Fruit fly (Drosophila melanogaster) whole organism, embryonic: ENCODE measurements around the gene CG5815.

Experiments
- Adf1 ChIP-seq: fragments of 200-800 bp; sonication (Bioruptor generic); IDR thresholded peaks from 2 replicates; pipeline ENCODE4 v1.3.6; 2022; ENCODE audit warnings: missing biosample characterization, missing genetic modification characterization
- Bdp1 ChIP-seq: fragments of 200-800 bp; sonication (Bioruptor generic); optimal IDR thresholded peaks from 3 replicates; lab custom pipeline; 2016; ENCODE audit warnings: missing biosample characterization, missing genetic modification characterization
- Bgb ChIP-seq: fragments of 200-800 bp; sonication (Bioruptor generic); IDR thresholded peaks from 2 replicates; pipeline ENCODE4 v1.3.6; 2022; ENCODE audit warnings: missing biosample characterization, missing genetic modification characterization; ENCODE audit not compliant: partially characterized antibody
- Blimp-1 ChIP-seq: fragments of 200-800 bp; sonication (Bioruptor generic); optimal IDR thresholded peaks from 3 replicates; lab custom pipeline; 2018; ENCODE audit warnings: missing biosample characterization, missing genetic modification characterization, mild to moderate bottlenecking, moderate library complexity, missing genetic modification reagents
- CG10979 ChIP-seq: fragments of 200-800 bp; sonication (Bioruptor generic); optimal IDR thresholded peaks from 2 replicates; lab custom pipeline; 2018; ENCODE audit warnings: missing biosample characterization, mild to moderate bottlenecking, missing genetic modification characterization, moderate library complexity
- CG11085 ChIP-seq: fragments of 200-800 bp; sonication (Bioruptor generic); IDR thresholded peaks from 2 replicates; pipeline ENCODE4 v1.3.6; 2022; ENCODE audit warnings: missing biosample characterization, missing genetic modification characterization
- CG11723 ChIP-seq: fragments of 200-800 bp; sonication (Bioruptor generic); optimal IDR thresholded peaks from 2 replicates; lab custom pipeline; 2017; ENCODE audit warnings: missing biosample characterization, mild to moderate bottlenecking, missing genetic modification characterization
- CG16779 ChIP-seq: fragments of 200-800 bp; sonication (Bioruptor generic); IDR thresholded peaks from 2 replicates; pipeline ENCODE4 v1.3.6; 2022; ENCODE audit warnings: missing biosample characterization, missing genetic modification characterization
- CG17359 ChIP-seq: fragments of 200-800 bp; sonication (Bioruptor generic); optimal IDR thresholded peaks from 3 replicates; lab custom pipeline; 2018; ENCODE audit warnings: missing biosample characterization, mild to moderate bottlenecking, missing genetic modification characterization, moderate library complexity
- CG2889 ChIP-seq: fragments of 200-800 bp; sonication (Bioruptor generic); IDR thresholded peaks from 3 replicates; pipeline ENCODE4 v1.3.6; 2022; ENCODE audit warnings: missing biosample characterization, missing genetic modification characterization
- CG3065 ChIP-seq: fragments of 200-800 bp; sonication (Bioruptor generic); optimal IDR thresholded peaks from 2 replicates; lab custom pipeline; 2016; ENCODE audit warnings: missing biosample characterization, missing genetic modification characterization
- CG32532 ChIP-seq: fragments of 200-800 bp; sonication (Bioruptor generic); IDR thresholded peaks from 2 replicates; pipeline ENCODE4 v1.3.6; 2022; ENCODE audit warnings: missing biosample characterization, missing genetic modification characterization
- CG33557 ChIP-seq: fragments of 200-800 bp; sonication (Bioruptor generic); optimal IDR thresholded peaks from 2 replicates; lab custom pipeline; 2019; ENCODE audit warnings: missing biosample characterization, mild to moderate bottlenecking, missing genetic modification characterization, moderate library complexity
- CG3407 ChIP-seq: fragments of 200-800 bp; sonication (Bioruptor generic); optimal IDR thresholded peaks from 2 replicates; lab custom pipeline; 2018; ENCODE audit warnings: missing biosample characterization, mild to moderate bottlenecking, missing genetic modification characterization
- CG3726 ChIP-seq: fragments of 200-800 bp; sonication (Bioruptor generic); IDR thresholded peaks from 3 replicates; pipeline ENCODE4, ENCODE4 v1.3.6; 2022; ENCODE audit warnings: missing biosample characterization, missing genetic modification characterization
- CG3847 ChIP-seq: fragments of 200-800 bp; sonication (Bioruptor generic); IDR thresholded peaks from 2 replicates; pipeline ENCODE4 v1.3.6; 2022; ENCODE audit warnings: missing biosample characterization, missing genetic modification characterization
- CG4404 ChIP-seq: fragments of 200-800 bp; sonication (Bioruptor generic); IDR thresholded peaks from 2 replicates; pipeline ENCODE4 v1.3.6; 2022; ENCODE audit warnings: missing biosample characterization, missing genetic modification characterization
- CG6654 ChIP-seq: fragments of 200-800 bp; sonication (Bioruptor generic); optimal IDR thresholded peaks from 2 replicates; lab custom pipeline; 2017; ENCODE audit warnings: missing biosample characterization, mild to moderate bottlenecking, missing genetic modification characterization
- CG6854 ChIP-seq: fragments of 200-800 bp; sonication (Bioruptor generic); optimal IDR thresholded peaks from 3 replicates; lab custom pipeline; 2017; ENCODE audit warnings: missing biosample characterization, mild to moderate bottlenecking, missing genetic modification characterization
- CG7357 ChIP-seq: fragments of 200-800 bp; sonication (Bioruptor generic); IDR thresholded peaks from 3 replicates; pipeline ENCODE4 v1.3.6; 2022; ENCODE audit warnings: missing biosample characterization, missing genetic modification characterization
- CG7786 ChIP-seq: fragments of 200-800 bp; sonication (Bioruptor generic); optimal IDR thresholded peaks from 2 replicates; lab custom pipeline; 2016; ENCODE audit warnings: missing biosample characterization, missing genetic modification characterization
- CG7987 ChIP-seq: fragments of 200-800 bp; sonication (Bioruptor generic); optimal IDR thresholded peaks from 2 replicates; lab custom pipeline; 2018; ENCODE audit warnings: missing biosample characterization, mild to moderate bottlenecking, missing genetic modification characterization, moderate library complexity
- CG8359 ChIP-seq: fragments of 200-800 bp; sonication (Bioruptor generic); optimal IDR thresholded peaks from 2 replicates; lab custom pipeline; 2017; ENCODE audit warnings: missing biosample characterization, mild to moderate bottlenecking, missing genetic modification characterization, borderline replicate concordance
- CG8924 ChIP-seq: fragments of 200-800 bp; optimal IDR thresholded peaks from 3 replicates; lab custom pipeline; 2019; ENCODE audit warnings: missing biosample characterization, mild to moderate bottlenecking, missing genetic modification characterization, moderate library complexity
- CG9609 ChIP-seq: fragments of 200-800 bp; sonication (Bioruptor generic); optimal IDR thresholded peaks from 3 replicates; lab custom pipeline; 2016; ENCODE audit warnings: missing biosample characterization, missing genetic modification characterization
- Hey ChIP-seq: fragments of 200-800 bp; sonication (Bioruptor generic); optimal IDR thresholded peaks from 3 replicates; lab custom pipeline; 2018; ENCODE audit warnings: missing biosample characterization, mild to moderate bottlenecking, missing genetic modification characterization
- Lpt ChIP-seq: fragments of >200 bp; optimal IDR thresholded peaks from 2 replicates; lab custom pipeline; 2018; ENCODE audit warnings: missing biosample characterization, missing genetic modification characterization
- Med ChIP-seq: fragments of 200-800 bp; sonication (Bioruptor generic); peaks from one replicate; lab custom pipeline; 2016; ENCODE audit warnings: missing biosample characterization, missing genetic modification characterization, mild to moderate bottlenecking, inconsistent platforms, moderate library complexity
- Rx ChIP-seq: fragments of 200-800 bp; sonication (Bioruptor generic); IDR thresholded peaks from 2 replicates; pipeline ENCODE4 v1.3.6; 2022; ENCODE audit warnings: missing biosample characterization, missing genetic modification characterization
- br ChIP-seq: fragments of >200 bp; optimal IDR thresholded peaks from 2 replicates; lab custom pipeline; 2017
- bsh ChIP-seq, 2 experiments: fragments of 200-800 bp; sonication (Bioruptor generic); optimal IDR thresholded peaks; 2 replicates each; lab custom pipeline; 2017 to 2018; ENCODE audit warnings: mild to moderate bottlenecking in 2 of 2, missing biosample characterization in 2 of 2, missing genetic modification characterization in 2 of 2, moderate library complexity in 1 of 2
- corto ChIP-seq: fragments of 200-800 bp; sonication (Bioruptor generic); optimal IDR thresholded peaks from 2 replicates; lab custom pipeline; 2016; ENCODE audit warnings: missing biosample characterization, mild to moderate bottlenecking, missing genetic modification characterization, moderate library complexity
- gfzf ChIP-seq: fragments of 200-800 bp; sonication (Bioruptor generic); optimal IDR thresholded peaks from 2 replicates; lab custom pipeline; 2016; ENCODE audit warnings: missing biosample characterization, mild to moderate bottlenecking, missing genetic modification characterization, moderate library complexity
- gsb-n ChIP-seq: fragments of 200-800 bp; sonication (Bioruptor generic); optimal IDR thresholded peaks from 3 replicates; lab custom pipeline; 2018; ENCODE audit warnings: missing biosample characterization, mild to moderate bottlenecking, missing genetic modification characterization
- hkb ChIP-seq, 2 experiments: fragments of 200-800 bp in 1 of 2; fragments of >200 bp in 1 of 2; sonication (Bioruptor generic) in 1 of 2; IDR thresholded peaks in 1 of 2; optimal IDR thresholded peaks in 1 of 2; 2 replicates each; pipeline versions ENCODE4 v1.3.6 to Lab custom; 2017 to 2022; ENCODE audit warnings: missing biosample characterization in 1 of 2, missing genetic modification characterization in 1 of 2
- kah ChIP-seq: fragments of 200-800 bp; sonication (Bioruptor generic); optimal IDR thresholded peaks from 2 replicates; lab custom pipeline; 2018; ENCODE audit warnings: missing biosample characterization, mild to moderate bottlenecking, missing genetic modification characterization
- klu ChIP-seq: fragments of 200-800 bp; sonication (Bioruptor generic); IDR thresholded peaks from 2 replicates; pipeline ENCODE4 v1.3.6; 2022; ENCODE audit warnings: missing biosample characterization, missing genetic modification characterization
- knrl ChIP-seq: fragments of 200-800 bp; sonication (Bioruptor generic); IDR thresholded peaks from 3 replicates; pipeline ENCODE4 v1.3.6; 2022; ENCODE audit warnings: missing biosample characterization, missing genetic modification characterization; ENCODE audit not compliant: partially characterized antibody
- phol ChIP-seq: fragments of 200-800 bp; sonication (Bioruptor generic); optimal IDR thresholded peaks from 3 replicates; lab custom pipeline; 2018; ENCODE audit warnings: missing biosample characterization, mild to moderate bottlenecking, missing genetic modification characterization, moderate library complexity
- psq ChIP-seq: fragments of 200-800 bp; sonication (Bioruptor generic); optimal IDR thresholded peaks from 2 replicates; lab custom pipeline; 2017; ENCODE audit warnings: missing biosample characterization, missing genetic modification characterization
- ranshi ChIP-seq: fragments of 200-800 bp; sonication (Bioruptor generic); IDR thresholded peaks from 2 replicates; pipeline ENCODE4 v1.3.6; 2022; ENCODE audit warnings: missing biosample characterization, missing genetic modification characterization
- repo ChIP-seq: fragments of 200-800 bp; sonication (Bioruptor generic); optimal IDR thresholded peaks from 2 replicates; lab custom pipeline; 2016; ENCODE audit warnings: missing biosample characterization, missing genetic modification characterization
- schlank ChIP-seq: fragments of 200-800 bp; sonication (Bioruptor generic); optimal IDR thresholded peaks from 2 replicates; lab custom pipeline; 2018; ENCODE audit warnings: missing biosample characterization, mild to moderate bottlenecking, missing genetic modification characterization
- sd ChIP-seq: fragments of 200-800 bp; sonication (Bioruptor generic); optimal IDR thresholded peaks from 3 replicates; lab custom pipeline; 2018; ENCODE audit warnings: missing biosample characterization, mild to moderate bottlenecking, missing genetic modification characterization, moderate library complexity
- sqz ChIP-seq: fragments of 200-800 bp; sonication (Bioruptor generic); optimal IDR thresholded peaks from 3 replicates; lab custom pipeline; 2018; ENCODE audit warnings: missing biosample characterization, mild to moderate bottlenecking, missing genetic modification characterization
- tin ChIP-seq: fragments of 200-800 bp; sonication (Bioruptor generic); optimal IDR thresholded peaks from 3 replicates; lab custom pipeline; 2016; ENCODE audit warnings: missing biosample characterization, missing genetic modification characterization
- vnd ChIP-seq: fragments of 200-800 bp; sonication (Bioruptor generic); IDR thresholded peaks from 3 replicates; pipeline ENCODE4 v1.3.6; 2022; ENCODE audit warnings: missing biosample characterization, missing genetic modification characterization; ENCODE audit not compliant: partially characterized antibody
- wek ChIP-seq: fragments of 200-800 bp; sonication (Bioruptor generic); optimal IDR thresholded peaks from 3 replicates; lab custom pipeline; 2018; ENCODE audit warnings: missing biosample characterization, mild to moderate bottlenecking, missing genetic modification characterization, moderate library complexity
- zf30C ChIP-seq: fragments of 200-800 bp; sonication (Bioruptor generic); optimal IDR thresholded peaks from 3 replicates; lab custom pipeline; 2018; ENCODE audit warnings: missing biosample characterization, mild to moderate bottlenecking, missing genetic modification characterization

The CG5815 gene

dm6 chr3R:27150685-27151515 is 38.5 kb downstream of the CG5815 start, which contains the start of gene CG6051 (continued):
- TF ChIP-seq zf30C (GFP tag; lab: Kevin White, UChicago), result no peak
- TF ChIP-seq tin (GFP tag; lab: Kevin White, UChicago), result peak; percentile 21
- peak in 1 of 2 experiments; percentile 47 for TF ChIP-seq bsh (GFP tag; optimal IDR thresholded peaks at IDR 0.05; lab: Kevin White, UChicago)
- TF ChIP-seq repo (GFP tag; lab: Kevin White, UChicago), result peak; percentile 33
- TF ChIP-seq CG6854 (GFP tag; lab: Kevin White, UChicago), result peak; percentile 6
- no peak for TF ChIP-seq CG2889 (GFP tag; lab: Robert Waterston, UW)
- TF ChIP-seq Blimp-1 (GFP tag; lab: Kevin White, UChicago), result peak; percentile 37
- TF ChIP-seq CG8924, result peak; percentile 71
- TF ChIP-seq CG16779 (GFP tag; lab: Robert Waterston, UW), result no peak
- TF ChIP-seq CG11085 (GFP tag; lab: Robert Waterston, UW), result no peak
- peak; percentile 38 for TF ChIP-seq CG7786
- TF ChIP-seq Bgb, result no peak
- TF ChIP-seq phol (tag; lab: Kevin White, UChicago), result peak; percentile 72
- TF ChIP-seq CG32532 (GFP tag; lab: Robert Waterston, UW), result no peak
- TF ChIP-seq ranshi (GFP tag; lab: Robert Waterston, UW), result no peak
- TF ChIP-seq CG3847, result no peak
- TF ChIP-seq psq (GFP tag; lab: Kevin White, UChicago), result no peak
- no peak for TF ChIP-seq knrl (GFP tag; lab: Robert Waterston, UW)
- TF ChIP-seq Bdp1 (GFP tag; lab: Kevin White, UChicago), result peak; percentile 31
- TF ChIP-seq kah, result no peak
- TF ChIP-seq CG17359 (tag; lab: Kevin White, UChicago), result peak; percentile 60
- no peak for TF ChIP-seq CG3407 (GFP tag; lab: Kevin White, UChicago)
- TF ChIP-seq wek, result peak; percentile 57
- TF ChIP-seq hkb (optimal IDR thresholded peaks at IDR 0.05; lab: Kevin White, UChicago), result no peak
- no peak for TF ChIP-seq hkb (GFP tag; IDR thresholded peaks at IDR 0.05; lab: Robert Waterston, UW)
- peak; percentile 10 for TF ChIP-seq CG33557
- peak; percentile 46 for TF ChIP-seq Hey (tag; lab: Kevin White, UChicago)
- TF ChIP-seq Adf1 (GFP tag; lab: Robert Waterston, UW), result no peak
- no peak for TF ChIP-seq Rx
- peak; percentile 97 for TF ChIP-seq CG7357 (GFP tag; lab: Robert Waterston, UW)
- TF ChIP-seq CG11723 (GFP tag; lab: Kevin White, UChicago), result peak; percentile 4
- peak; percentile 45 for TF ChIP-seq schlank (tag; lab: Kevin White, UChicago)
- no peak for TF ChIP-seq sd (tag; lab: Kevin White, UChicago)
- no peak for TF ChIP-seq corto (GFP tag; lab: Kevin White, UChicago)
- TF ChIP-seq gsb-n (tag; lab: Kevin White, UChicago), result no peak
- no peak for TF ChIP-seq CG3065 (GFP tag; lab: Kevin White, UChicago)
- TF ChIP-seq Med (GFP tag; lab: Kevin White, UChicago), result peak; percentile 85
- no peak for TF ChIP-seq br (lab: Kevin White, UChicago)
- TF ChIP-seq CG9609 (GFP tag; lab: Kevin White, UChicago), result peak; percentile 66
- TF ChIP-seq CG8359 (GFP tag; lab: Kevin White, UChicago), result peak; percentile 12
- TF ChIP-seq CG10979, result peak; percentile 38
- no peak for TF ChIP-seq CG3726 (GFP tag; lab: Robert Waterston, UW)
- TF ChIP-seq sqz, result peak; percentile 95
- peak; percentile 43 for TF ChIP-seq CG7987 (GFP tag; lab: Kevin White, UChicago)
- TF ChIP-seq Lpt (GFP tag; lab: Kevin White, UChicago), result no peak
- no peak for TF ChIP-seq CG4404 (GFP tag; lab: Robert Waterston, UW)
- TF ChIP-seq CG6654 (GFP tag; lab: Kevin White, UChicago), result no peak
- no peak for TF ChIP-seq klu
- peak; percentile 79 for TF ChIP-seq gfzf (GFP tag; lab: Kevin White, UChicago)
- no peak for TF ChIP-seq vnd (GFP tag; lab: Robert Waterston, UW)
